Fruit fly (Drosophila melanogaster): Measurements from ENCODE around the gene MED10.

MED10 gene

dm6 chr3L:16202550-16202949 lies 29.3 kb upstream of the MED10 start (continued):
- TF ChIP-seq Poxn (GFP tag; IDR thresholded peaks at IDR 0.05) (no peak), CG10147 (GFP tag; optimal IDR thresholded peaks at IDR 0.05) (peak; percentile 45), vnd (GFP tag; IDR thresholded peaks at IDR 0.05; ENCODE audit: partially characterized antibody) (no peak), bbx (GFP tag; IDR thresholded peaks at IDR 0.05; ENCODE audit: partially characterized antibody) (no peak), CG11093 (GFP tag; IDR thresholded peaks at IDR 0.05) (no peak), Pdp1 (GFP tag; optimal IDR thresholded peaks at IDR 0.05) (peak; percentile 13 to 87), Asciz (GFP tag; optimal IDR thresholded peaks at IDR 0.05) (peak; percentile 10), zfh2 (GFP tag; optimal IDR thresholded peaks at IDR 0.05) (peak; percentile 24), z (GFP tag; IDR thresholded peaks at IDR 0.05) (no peak), gro (GFP tag; optimal IDR thresholded peaks at IDR 0.05) (peak; percentile 3), CG2678 (tag; optimal IDR thresholded peaks at IDR 0.05) (peak; percentile 76), NC2α (GFP tag; optimal IDR thresholded peaks at IDR 0.05) (no peak), CG18011 (GFP tag; optimal IDR thresholded peaks at IDR 0.05) (no peak), CG6854 (GFP tag; optimal IDR thresholded peaks at IDR 0.05) (peak; percentile 34), sc (optimal IDR thresholded peaks at IDR 0.05) (no peak), sc (GFP tag; optimal IDR thresholded peaks at IDR 0.05) (no peak), Eip74EF (GFP tag; optimal IDR thresholded peaks at IDR 0.05) (peak in 1 of 2 experiments; percentile 6)

DNA sequence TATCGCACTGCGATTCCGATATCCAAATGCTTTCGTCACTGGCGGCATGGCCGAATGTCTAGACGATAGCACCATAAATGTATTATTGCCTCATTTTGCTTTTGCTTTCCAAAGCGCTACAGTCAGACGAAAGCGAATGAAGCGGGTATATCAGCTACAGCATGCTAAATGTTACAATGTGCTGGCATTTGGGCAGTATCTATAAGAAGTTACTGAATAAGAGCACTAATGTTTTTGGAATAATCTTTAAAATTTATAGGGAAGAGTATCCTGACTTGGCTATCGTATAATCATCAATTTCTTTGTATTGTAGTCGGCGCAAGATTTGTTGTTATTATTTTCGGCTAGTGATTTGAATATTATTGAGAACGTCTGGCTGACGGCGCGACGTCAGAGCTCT lies 28.6 kb upstream of the MED10 start:
- TF ChIP-seq B-H2 (GFP tag; optimal IDR thresholded peaks at IDR 0.05) (no peak), croc (GFP tag; conservative IDR thresholded peaks at IDR 0.05) (peak; percentile 53; the same call in 2 of the 3 replicates), Sry-β (GFP tag; optimal IDR thresholded peaks at IDR 0.05) (no peak), CG10274 (GFP tag; optimal IDR thresholded peaks at IDR 0.05) (peak; percentile 70), CG7928 (GFP tag; optimal IDR thresholded peaks at IDR 0.05) (peak; percentile 50), MBD-R2 (GFP tag; IDR thresholded peaks at IDR 0.05) (peak; percentile 76; the same call in 1 of the 2 replicates), CG34422 (GFP tag; IDR thresholded peaks at IDR 0.05) (peak; percentile 88), eve (GFP tag; optimal IDR thresholded peaks at IDR 0.05) (peak in 1 of 2 experiments; percentile 35), tx (GFP tag; optimal IDR thresholded peaks at IDR 0.05) (peak; percentile 59), pb (GFP tag; optimal IDR thresholded peaks at IDR 0.05) (peak; percentile 53), slp2 (GFP tag; optimal IDR thresholded peaks at IDR 0.05) (peak; percentile 69), CG33213 (GFP tag; optimal IDR thresholded peaks at IDR 0.05) (peak; percentile 66), Meics (GFP tag; optimal IDR thresholded peaks at IDR 0.05) (peak; percentile 88), wek (GFP tag; optimal IDR thresholded peaks at IDR 0.05) (no peak), HLHmδ (GFP tag; optimal IDR thresholded peaks at IDR 0.05) (no peak), Mrtf (GFP tag; IDR thresholded peaks at IDR 0.05) (no peak; the same call in 1 of the 3 replicates), amos (GFP tag; IDR thresholded peaks at IDR 0.05; ENCODE audit: partially characterized antibody) (no peak), Ets97D (GFP tag; optimal IDR thresholded peaks at IDR 0.05) (peak; percentile 51), CG10209 (GFP tag; optimal IDR thresholded peaks at IDR 0.05) (peak; percentile 79), CG3847 (GFP tag; IDR thresholded peaks at IDR 0.05) (peak; percentile 84), fu2 (GFP tag; optimal IDR thresholded peaks at IDR 0.05) (peak; percentile 70), Side (GFP tag; optimal IDR thresholded peaks at IDR 0.05) (peak; percentile 64), BEAF-32 (GFP tag; optimal IDR thresholded peaks at IDR 0.05) (no peak), Lhr (GFP tag; optimal IDR thresholded peaks at IDR 0.05) (no peak), sd (tag; optimal IDR thresholded peaks at IDR 0.05) (peak; percentile 51), CG3995 (GFP tag; optimal IDR thresholded peaks at IDR 0.05) (peak; percentile 45), CG31441 (GFP tag; IDR thresholded peaks at IDR 0.05) (peak; percentile 53), Dad (GFP tag; optimal IDR thresholded peaks at IDR 0.05) (peak; percentile 72), so (GFP tag; IDR thresholded peaks at IDR 0.05) (peak; percentile 63; the same call in 1 of the 3 replicates), Scr (GFP tag; IDR thresholded peaks at IDR 0.05; ENCODE audit: partially characterized antibody) (no peak), CG12219 (GFP tag; optimal IDR thresholded peaks at IDR 0.05) (peak; percentile 79), CkIIα-i1 (GFP tag; IDR thresholded peaks at IDR 0.05) (peak; percentile 75; the same call in 1 of the 2 replicates), Dek (tag; optimal IDR thresholded peaks at IDR 0.05) (peak; percentile 81)

All from whole organism, embryonic.